Worm (Caenorhabditis elegans): ENCODE results near the gene srd-65.
"Not testable (repeated sequence)": the region's sequence is repeated elsewhere in the genome, so short reads cannot be mapped to it uniquely, and the experiment has no call there.

- TF ChIP-seq unc-62 (GFP tag; optimal IDR thresholded peaks at IDR 0.05); snpc-4 (tag; optimal IDR thresholded peaks at IDR 0.05); lin-13 (tag; optimal IDR thresholded peaks at IDR 0.05); lsy-2 (tag; optimal IDR thresholded peaks at IDR 0.05); nhr-237 (tag; optimal IDR thresholded peaks at IDR 0.05); mep-1 (tag; optimal IDR thresholded peaks at IDR 0.05); drap-1 (GFP tag; optimal IDR thresholded peaks at IDR 0.05); ces-1 (GFP tag; optimal IDR thresholded peaks at IDR 0.05); pha-4 (tag; optimal IDR thresholded peaks at IDR 0.05); mab-5 (tag; optimal IDR thresholded peaks at IDR 0.05); elt-1 (tag; optimal IDR thresholded peaks at IDR 0.05; ENCODE audit: borderline replicate concordance, insufficient read depth): not testable (repeated sequence)
Measured at ce11 chrIII:2261353-2261752, 37.5 kb upstream of the srd-65 start, which contains the start of gene fbxa-42.
